Worm (Caenorhabditis elegans) whole organism, midembryonic: Measurements from ENCODE around the gene srx-115.

ENCODE experiments used
- T22C8.4 ChIP-seq: fragments of 200-800 bp; sonication (Bioruptor generic); IDR thresholded peaks from 2 replicates; pipeline ENCODE4 v1.3.6; 2022; ENCODE audit warnings: missing genetic modification characterization, missing compliant biosample characterization
- cog-1 ChIP-seq: sonication (generic microtip); optimal IDR thresholded peaks from 2 replicates; lab custom pipeline; 2016; ENCODE audit warnings: missing genetic modification characterization, missing compliant biosample characterization
- flt-1 ChIP-seq: fragments of 200-800 bp; sonication (Bioruptor generic); IDR thresholded peaks from 2 replicates; pipeline ENCODE4 v1.3.6; 2022; ENCODE audit warnings: missing genetic modification characterization, missing compliant biosample characterization
- med-1 ChIP-seq: sonication (generic microtip); optimal IDR thresholded peaks from 2 replicates; lab custom pipeline; 2017; ENCODE audit warnings: missing genetic modification characterization, mild to moderate bottlenecking, missing compliant biosample characterization, antibody characterized with exemption, missing genetic modification reagents; ENCODE audit not compliant: insufficient read depth
- tab-1 ChIP-seq: fragments of 200-800 bp; sonication (Bioruptor generic); IDR thresholded peaks from 2 replicates; pipeline ENCODE4 v1.3.6; 2022; ENCODE audit warnings: missing genetic modification characterization, missing compliant biosample characterization

DNA sequence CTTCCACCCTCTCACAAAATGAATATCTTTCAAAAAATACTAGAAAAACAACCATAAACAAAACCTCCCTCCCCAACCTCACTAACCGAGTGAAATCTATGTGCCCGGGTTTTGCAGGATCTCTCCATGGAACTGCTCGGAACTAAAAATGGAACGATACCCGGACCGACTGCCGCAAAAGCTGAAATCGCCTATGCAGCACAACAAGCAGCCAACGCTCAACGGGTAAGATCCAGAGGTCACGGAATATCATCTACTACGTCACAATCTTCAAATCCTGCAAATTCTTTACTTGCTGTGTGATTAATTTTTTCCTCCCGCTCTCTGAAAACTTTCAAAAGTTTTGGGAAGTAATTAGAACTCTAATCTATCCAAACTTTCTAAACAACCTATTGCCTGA lies 17.6 kb downstream of the srx-115 start:
- no peak for TF ChIP-seq med-1
- TF ChIP-seq cog-1 (tag; lab: Kevin White, UChicago): no peak
- TF ChIP-seq tab-1 (GFP tag; lab: Robert Waterston, UW): no peak
- TF ChIP-seq flt-1 (GFP tag; lab: Robert Waterston, UW): no peak
- TF ChIP-seq T22C8.4: no peak
